Worm (Caenorhabditis elegans) whole organism, L1 larva: Measurements from ENCODE around the gene cpg-19.

Source experiments
- C04F5.9 ChIP-seq: sonication (generic microtip); optimal IDR thresholded peaks from 2 replicates; lab custom pipeline; 2016; ENCODE audit warnings: missing genetic modification characterization, missing compliant biosample characterization
- aha-1 ChIP-seq: fragments of 150-350 bp; optimal IDR thresholded peaks from 2 replicates; lab custom pipeline; 2014; ENCODE audit warnings: missing biosample characterization, missing genetic modification characterization
- aly-2 ChIP-seq: fragments of 150-350 bp; optimal IDR thresholded peaks from 2 replicates; lab custom pipeline; 2014; ENCODE audit warnings: missing biosample characterization, missing genetic modification characterization
- ceh-8 ChIP-seq: fragments of 200-800 bp; sonication (Bioruptor generic); optimal IDR thresholded peaks from 2 replicates; lab custom pipeline; 2018; ENCODE audit warnings: mild to moderate bottlenecking, missing genetic modification characterization, moderate library complexity, missing compliant biosample characterization
- ceh-82 ChIP-seq, 3 experiments: fragments of 150-350 bp in 1 of 3; sonication (generic microtip) in 2 of 3; optimal IDR thresholded peaks; 2 replicates each; lab custom pipeline; 2014 to 2017; ENCODE audit warnings: missing biosample characterization in 3 of 3, missing genetic modification characterization in 3 of 3
- ceh-88 ChIP-seq: fragments of 200-800 bp; sonication (Bioruptor generic); IDR thresholded peaks from 2 replicates; pipeline ENCODE4 v1.3.6; 2022; ENCODE audit warnings: missing genetic modification characterization, missing compliant biosample characterization
- ceh-90 ChIP-seq: sonication (generic microtip); optimal IDR thresholded peaks from 2 replicates; lab custom pipeline; 2016; ENCODE audit warnings: missing genetic modification characterization, missing compliant biosample characterization
- ces-1 ChIP-seq: fragments of 150-350 bp; optimal IDR thresholded peaks from 2 replicates; lab custom pipeline; 2014; ENCODE audit warnings: missing biosample characterization, missing genetic modification reagents, missing genetic modification characterization
- dpl-1 ChIP-seq, 3 experiments: fragments of 150-350 bp in 2 of 3; sonication (generic microtip) in 1 of 3; optimal IDR thresholded peaks; 2 replicates each; lab custom pipeline; 2014 to 2017; ENCODE audit warnings: missing biosample characterization in 3 of 3, missing genetic modification characterization in 3 of 3, missing genetic modification reagents in 3 of 3
- dsc-1 ChIP-seq: sonication (generic microtip); optimal IDR thresholded peaks from 2 replicates; lab custom pipeline; 2016; ENCODE audit warnings: mild to moderate bottlenecking, missing genetic modification characterization, missing compliant biosample characterization
- efl-1 ChIP-seq, 4 experiments: fragments of 150-350 bp; optimal IDR thresholded peaks in 3 of 4; peaks in 1 of 4; 1 replicate in 1 of 4; 2 replicates in 3 of 4; lab custom pipeline; 2014; ENCODE audit warnings: missing biosample characterization in 2 of 4, missing genetic modification characterization in 2 of 4, missing genetic modification reagents in 2 of 4
- efl-3 ChIP-seq: fragments of 200-800 bp; sonication (Bioruptor generic); optimal IDR thresholded peaks from 2 replicates; lab custom pipeline; 2018; ENCODE audit warnings: mild to moderate bottlenecking, missing genetic modification characterization, missing compliant biosample characterization
- egl-27 ChIP-seq, 2 experiments: fragments of 150-350 bp in 1 of 2; sonication (generic microtip); optimal IDR thresholded peaks; 3 replicates each; lab custom pipeline; 2017 to 2018; ENCODE audit warnings: missing biosample characterization in 2 of 2, missing genetic modification characterization in 2 of 2, missing genetic modification reagents in 2 of 2
- elt-2 ChIP-seq: sonication (generic microtip); optimal IDR thresholded peaks from 2 replicates; lab custom pipeline; 2016; ENCODE audit warnings: missing genetic modification characterization, mild to moderate bottlenecking, inconsistent platforms, missing compliant biosample characterization, missing genetic modification reagents
- elt-3 ChIP-seq, 6 experiments: fragments of 150-350 bp in 1 of 6; sonication (generic microtip); optimal IDR thresholded peaks; 2 replicates each; lab custom pipeline; 2017 to 2018; ENCODE audit warnings: missing biosample characterization in 6 of 6, missing genetic modification characterization in 6 of 6, inconsistent platforms in 1 of 6
- fkh-10 ChIP-seq: sonication (generic microtip); optimal IDR thresholded peaks from 2 replicates; lab custom pipeline; 2017; ENCODE audit warnings: missing biosample characterization, missing genetic modification reagents, missing genetic modification characterization
- fos-1 ChIP-seq: fragments of 150-350 bp; optimal IDR thresholded peaks from 2 replicates; lab custom pipeline; 2014; ENCODE audit warnings: missing biosample characterization, missing genetic modification characterization
- hlh-17 ChIP-seq: fragments of 200-800 bp; sonication (Bioruptor generic); optimal IDR thresholded peaks from 2 replicates; lab custom pipeline; 2018; ENCODE audit warnings: missing genetic modification characterization, mild to moderate bottlenecking, missing compliant biosample characterization, moderate library complexity, borderline replicate concordance
- hpl-2 ChIP-seq: fragments of 150-350 bp; optimal IDR thresholded peaks from 2 replicates; lab custom pipeline; 2014; ENCODE audit warnings: missing biosample characterization, missing genetic modification reagents, missing genetic modification characterization
- irx-1 ChIP-seq: sonication (generic microtip); optimal IDR thresholded peaks from 2 replicates; lab custom pipeline; 2016; ENCODE audit warnings: missing genetic modification characterization, missing compliant biosample characterization
- lin-14 ChIP-seq: fragments of 200-800 bp; sonication (Bioruptor generic); optimal IDR thresholded peaks from 2 replicates; lab custom pipeline; 2018; ENCODE audit warnings: mild to moderate bottlenecking, missing genetic modification characterization, moderate library complexity, missing compliant biosample characterization
- lin-15B ChIP-seq: fragments of 150-350 bp; sonication (generic microtip); optimal IDR thresholded peaks from 3 replicates; lab custom pipeline; 2014; ENCODE audit warnings: missing biosample characterization, missing genetic modification characterization
- mab-9 ChIP-seq: fragments of 200-800 bp; sonication (Bioruptor generic); IDR thresholded peaks from 2 replicates; pipeline ENCODE4 v1.3.6; 2022; ENCODE audit warnings: missing genetic modification reagents, missing genetic modification characterization, missing compliant biosample characterization
- mdl-1 ChIP-seq, 2 experiments: fragments of 150-350 bp; optimal IDR thresholded peaks; 2 replicates each; lab custom pipeline; 2014 to 2017; ENCODE audit warnings: missing biosample characterization in 2 of 2, missing genetic modification characterization in 2 of 2, inconsistent platforms in 1 of 2
- mef-2 ChIP-seq: fragments of 150-350 bp; optimal IDR thresholded peaks from 2 replicates; lab custom pipeline; 2014; ENCODE audit warnings: missing biosample characterization, missing genetic modification characterization
- mep-1 ChIP-seq: fragments of 150-350 bp; optimal IDR thresholded peaks from 2 replicates; lab custom pipeline; 2014; ENCODE audit warnings: missing biosample characterization, missing genetic modification characterization
- nhr-12 ChIP-seq: sonication (generic microtip); optimal IDR thresholded peaks from 2 replicates; lab custom pipeline; 2017; ENCODE audit warnings: missing biosample characterization, missing genetic modification characterization
- nhr-19 ChIP-seq: fragments of 200-800 bp; sonication (Bioruptor generic); conservative IDR thresholded peaks from 2 replicates; pipeline ENCODE4 v1.3.6; 2022; ENCODE audit warnings: missing genetic modification characterization, missing compliant biosample characterization
- nhr-237 ChIP-seq: fragments of 150-350 bp; optimal IDR thresholded peaks from 2 replicates; lab custom pipeline; 2014; ENCODE audit warnings: missing biosample characterization, missing genetic modification characterization
- nhr-71 ChIP-seq: sonication (generic microtip); optimal IDR thresholded peaks from 2 replicates; lab custom pipeline; 2016; ENCODE audit warnings: mild to moderate bottlenecking, missing genetic modification characterization, moderate library complexity, missing compliant biosample characterization
- nhr-76 ChIP-seq: sonication (generic microtip); optimal IDR thresholded peaks from 2 replicates; lab custom pipeline; 2017; ENCODE audit warnings: missing biosample characterization, missing genetic modification characterization
- nhr-77 ChIP-seq: fragments of 150-350 bp; optimal IDR thresholded peaks from 2 replicates; lab custom pipeline; 2014; ENCODE audit warnings: missing biosample characterization, missing genetic modification characterization
- nhr-84 ChIP-seq: sonication (generic microtip); optimal IDR thresholded peaks from 2 replicates; lab custom pipeline; 2017; ENCODE audit warnings: missing biosample characterization, missing genetic modification characterization
- nhr-85 ChIP-seq: sonication (generic microtip); peaks from one replicate; lab custom pipeline; 2016; ENCODE audit warnings: missing genetic modification characterization, inconsistent platforms, missing compliant biosample characterization
- snpc-4 ChIP-seq: fragments of 150-350 bp; optimal IDR thresholded peaks from 2 replicates; lab custom pipeline; 2014; ENCODE audit warnings: missing biosample characterization, missing genetic modification characterization
- snu-23 ChIP-seq: sonication (generic microtip); optimal IDR thresholded peaks from 2 replicates; lab custom pipeline; 2016; ENCODE audit warnings: missing genetic modification characterization, missing compliant biosample characterization
- sptf-1 ChIP-seq: fragments of 150-350 bp; optimal IDR thresholded peaks from 2 replicates; lab custom pipeline; 2014; ENCODE audit warnings: missing biosample characterization, missing genetic modification characterization
- sup-37 ChIP-seq: fragments of 200-800 bp; sonication (Bioruptor generic); optimal IDR thresholded peaks from 2 replicates; lab custom pipeline; 2018; ENCODE audit warnings: mild to moderate bottlenecking, missing genetic modification characterization, missing compliant biosample characterization
- tbx-2 ChIP-seq: sonication (generic microtip); optimal IDR thresholded peaks from 2 replicates; lab custom pipeline; 2016; ENCODE audit warnings: missing genetic modification characterization, missing compliant biosample characterization
- tlp-1 ChIP-seq: fragments of 150-350 bp; optimal IDR thresholded peaks from 2 replicates; lab custom pipeline; 2014; ENCODE audit warnings: missing biosample characterization, missing genetic modification characterization
- unc-130 ChIP-seq: fragments of 150-350 bp; optimal IDR thresholded peaks from 2 replicates; lab custom pipeline; 2017; ENCODE audit warnings: missing biosample characterization, missing genetic modification characterization, inconsistent platforms
- unc-30 ChIP-seq: sonication (generic microtip); optimal IDR thresholded peaks from 2 replicates; lab custom pipeline; 2017; ENCODE audit warnings: missing biosample characterization, missing genetic modification characterization
- unc-62 ChIP-seq: fragments of 150-350 bp; optimal IDR thresholded peaks from 2 replicates; lab custom pipeline; 2014; ENCODE audit warnings: missing biosample characterization, missing genetic modification reagents, missing genetic modification characterization
- unc-98 ChIP-seq: fragments of 200-800 bp; sonication (Bioruptor generic); IDR thresholded peaks from 2 replicates; pipeline ENCODE4 v1.3.6; 2022; ENCODE audit warnings: missing genetic modification characterization, missing compliant biosample characterization
- zag-1 ChIP-seq: fragments of 150-350 bp; optimal IDR thresholded peaks from 2 replicates; lab custom pipeline; 2014; ENCODE audit warnings: missing biosample characterization, missing genetic modification characterization
- ztf-4 ChIP-seq: fragments of 150-350 bp; optimal IDR thresholded peaks from 2 replicates; lab custom pipeline; 2014; ENCODE audit warnings: missing biosample characterization, missing genetic modification characterization

cpg-19 gene

DNA sequence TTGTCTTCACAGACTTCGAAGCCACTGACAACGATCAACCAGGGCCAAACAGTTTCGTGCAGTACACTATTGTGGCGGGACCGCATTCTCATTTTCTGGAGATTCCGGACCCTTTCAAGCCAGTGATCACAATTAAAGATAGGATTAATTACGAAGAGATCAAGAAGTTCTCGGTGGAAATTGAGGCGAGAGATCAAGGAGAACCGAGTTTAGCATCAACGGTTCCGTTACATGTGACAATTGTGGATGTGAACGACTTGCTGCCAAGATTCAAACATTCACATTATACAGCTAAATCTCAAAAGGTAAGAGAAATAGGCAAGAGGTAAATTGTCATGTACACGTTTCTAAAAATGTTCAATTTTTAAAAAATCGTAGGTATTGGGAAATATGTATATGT is 23.8 kb upstream of the cpg-19 start:
- no peak for TF ChIP-seq mab-9 (GFP tag; lab: Robert Waterston, UW)
- TF ChIP-seq nhr-77 (tag; lab: Kevin White, UChicago), result no peak
- TF ChIP-seq ceh-8 (GFP tag; lab: Kevin White, UChicago), result no peak
- no peak for TF ChIP-seq lin-15B (tag; lab: Kevin White, UChicago)
- no peak for TF ChIP-seq unc-30 (tag; lab: Kevin White, UChicago)
- TF ChIP-seq nhr-76 (tag; lab: Kevin White, UChicago), result no peak
- TF ChIP-seq sup-37 (GFP tag; lab: Kevin White, UChicago), result no peak
- TF ChIP-seq efl-3 (GFP tag; lab: Kevin White, UChicago), result no peak
- no peak for TF ChIP-seq nhr-237
- TF ChIP-seq zag-1, result no peak
- TF ChIP-seq mep-1 (tag; lab: Kevin White, UChicago), result no peak
- no peak for TF ChIP-seq tbx-2 (tag; lab: Kevin White, UChicago)
- TF ChIP-seq unc-62 (GFP tag; lab: Kevin White, UChicago), result no peak
- TF ChIP-seq nhr-84, result no peak
- TF ChIP-seq, all 84 proteins: peak for 0

DNA sequence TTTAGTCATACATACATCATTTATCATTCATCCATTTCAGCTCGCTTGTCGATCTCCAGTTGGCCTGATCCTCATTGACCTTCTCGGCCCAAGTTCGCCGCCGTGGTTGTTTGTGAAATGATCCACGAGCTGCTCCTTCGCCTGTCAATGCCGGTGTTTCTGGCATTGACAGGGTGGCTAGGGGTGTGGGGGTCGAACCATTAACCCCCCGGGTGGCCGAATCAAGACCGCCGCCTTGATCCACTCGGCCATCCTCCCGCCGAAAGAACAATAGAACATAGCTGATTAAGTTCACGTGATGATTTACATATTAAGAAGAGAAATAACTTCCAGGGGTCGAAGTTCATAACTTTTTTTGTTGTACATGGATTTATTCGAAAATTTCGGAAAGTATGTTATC is 19.1 kb upstream of the cpg-19 start, which contains the start of gene F59C12.4:
Gene F59C12.4 (minus strand): TSS at position 166 of the 400 bp plus-strand sequence.
- TF ChIP-seq ztf-4, result no peak
- TF ChIP-seq efl-1 (optimal IDR thresholded peaks at IDR 0.05; lab: Kevin White, UChicago), result no peak
- peak in 1 of 2 experiments; percentile 57 for TF ChIP-seq efl-1 (GFP tag; optimal IDR thresholded peaks at IDR 0.05 in 1 of 2; lab: Kevin White, UChicago)
- peak; percentile 9 for TF ChIP-seq lin-14 (GFP tag; lab: Kevin White, UChicago)
- peak; percentile 1 for TF ChIP-seq nhr-71

DNA sequence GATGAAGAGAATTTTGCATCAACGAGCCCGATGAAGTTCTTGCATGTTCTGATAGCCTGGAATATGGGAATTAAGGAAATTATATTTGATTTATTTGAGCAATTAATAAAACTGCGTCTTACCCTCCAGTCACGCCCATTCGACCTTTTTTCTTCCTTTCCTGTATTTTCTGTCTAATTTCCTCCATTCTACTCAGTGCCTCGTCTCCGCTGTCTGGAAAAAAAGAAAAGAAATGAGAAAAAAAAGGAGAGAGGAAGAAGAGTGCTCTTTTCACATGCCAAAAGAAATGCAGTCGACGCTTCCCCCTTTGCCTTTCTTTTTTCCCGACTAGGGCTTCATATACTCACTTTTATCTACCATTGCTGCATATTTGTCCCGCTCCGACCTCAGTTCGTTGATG is 17.5 kb upstream of the cpg-19 start:
- peak; percentile 1 for TF ChIP-seq fkh-10 (GFP tag; lab: Kevin White, UChicago)
- no peak for TF ChIP-seq sup-37 (GFP tag; lab: Kevin White, UChicago)

- TF ChIP-seq unc-30 (tag; lab: Kevin White, UChicago) (no peak), hpl-2 (GFP tag; lab: Kevin White, UChicago) (no peak), nhr-77 (tag; lab: Kevin White, UChicago) (peak; percentile 19), snpc-4 (tag; lab: Kevin White, UChicago) (no peak), fkh-10 (GFP tag; lab: Kevin White, UChicago) (no peak), unc-62 (GFP tag; lab: Kevin White, UChicago) (no peak), ceh-88 (GFP tag; lab: Robert Waterston, UW) (no peak; the same call in 1 of the 2 replicates), hlh-17 (no peak), irx-1 (no peak), nhr-19 (GFP tag; lab: Robert Waterston, UW) (peak; percentile 60), mep-1 (tag; lab: Kevin White, UChicago) (peak; percentile 72), egl-27 (tag; optimal IDR thresholded peaks at IDR 0.05; lab: Kevin White, UChicago) (no peak), nhr-12 (tag; lab: Kevin White, UChicago) (no peak), unc-98 (GFP tag; lab: Robert Waterston, UW) (no peak), mdl-1 (tag; optimal IDR thresholded peaks at IDR 0.05; lab: Kevin White, UChicago) (peak in 1 of 2 experiments; percentile 63), elt-3 (tag; optimal IDR thresholded peaks at IDR 0.05; lab: Kevin White, UChicago) (no peak), fos-1 (no peak), sptf-1 (tag; lab: Kevin White, UChicago) (no peak), nhr-237 (no peak), efl-1 (optimal IDR thresholded peaks at IDR 0.05; lab: Kevin White, UChicago) (no peak), efl-1 (GFP tag; optimal IDR thresholded peaks at IDR 0.05 in 1 of 2; lab: Kevin White, UChicago) (peak in 1 of 2 experiments; percentile 43), unc-130 (tag; lab: Kevin White, UChicago) (no peak), snu-23 (GFP tag; lab: Kevin White, UChicago) (peak; percentile 75), dpl-1 (GFP tag; optimal IDR thresholded peaks at IDR 0.05; lab: Kevin White, UChicago) (peak in 1 of 3 experiments; percentile 13), ceh-90 (tag; lab: Kevin White, UChicago) (no peak), dsc-1 (tag; lab: Kevin White, UChicago) (peak; percentile 43), mef-2 (no peak), C04F5.9 (tag; lab: Kevin White, UChicago) (peak; percentile 25), elt-2 (tag; lab: Kevin White, UChicago) (peak; percentile 27), tlp-1 (tag; lab: Kevin White, UChicago) (no peak), ces-1 (GFP tag; lab: Kevin White, UChicago) (no peak), ceh-82 (tag; optimal IDR thresholded peaks at IDR 0.05; lab: Kevin White, UChicago) (peak; percentile 20 to 51 (median 49)), lin-15B (tag; lab: Kevin White, UChicago) (no peak), aha-1 (no peak), aly-2 (no peak), nhr-85 (tag; lab: Kevin White, UChicago) (peak; percentile 56)
Observed at ce11 chrX:16604566-16604965, 17.0 kb upstream of the cpg-19 start.
